Worm (Caenorhabditis elegans) whole organism, L1 larva: ENCODE data around the gene mes-1.
A peak's percentile ranks its signal among the peaks of the same experiment; 100 is the strongest.

Experiments
- Y116A8C.19 ChIP-seq: sonication (generic microtip); optimal IDR thresholded peaks from 2 replicates; lab custom pipeline; 2016; ENCODE audit warnings: missing compliant biosample characterization, missing genetic modification characterization, borderline replicate concordance
- alr-1 ChIP-seq: fragments of 200-800 bp; sonication (Bioruptor generic); optimal IDR thresholded peaks from 2 replicates; lab custom pipeline; 2018; ENCODE audit warnings: borderline replicate concordance, mild to moderate bottlenecking, missing genetic modification characterization, missing compliant biosample characterization
- aly-2 ChIP-seq: fragments of 150-350 bp; optimal IDR thresholded peaks from 2 replicates; lab custom pipeline; 2014; ENCODE audit warnings: missing biosample characterization, missing genetic modification characterization
- ama-1 ChIP-seq: fragments of 150-350 bp; optimal IDR thresholded peaks from 2 replicates; lab custom pipeline; 2014
- blmp-1 ChIP-seq: fragments of 150-350 bp; optimal IDR thresholded peaks from 2 replicates; lab custom pipeline; 2014; ENCODE audit warnings: missing biosample characterization, missing genetic modification characterization
- ceh-90 ChIP-seq: sonication (generic microtip); optimal IDR thresholded peaks from 2 replicates; lab custom pipeline; 2016; ENCODE audit warnings: missing genetic modification characterization, missing compliant biosample characterization
- dsc-1 ChIP-seq: sonication (generic microtip); optimal IDR thresholded peaks from 2 replicates; lab custom pipeline; 2016; ENCODE audit warnings: mild to moderate bottlenecking, missing genetic modification characterization, missing compliant biosample characterization
- efl-1 ChIP-seq, 4 experiments: fragments of 150-350 bp; optimal IDR thresholded peaks in 3 of 4; peaks in 1 of 4; 1 replicate in 1 of 4; 2 replicates in 3 of 4; lab custom pipeline; 2014; ENCODE audit warnings: missing biosample characterization in 2 of 4, missing genetic modification characterization in 2 of 4, missing genetic modification reagents in 2 of 4
- egl-27 ChIP-seq, 2 experiments: fragments of 150-350 bp in 1 of 2; sonication (generic microtip); optimal IDR thresholded peaks; 3 replicates each; lab custom pipeline; 2017 to 2018; ENCODE audit warnings: missing biosample characterization in 2 of 2, missing genetic modification characterization in 2 of 2, missing genetic modification reagents in 2 of 2
- elt-2 ChIP-seq: sonication (generic microtip); optimal IDR thresholded peaks from 2 replicates; lab custom pipeline; 2016; ENCODE audit warnings: missing genetic modification characterization, mild to moderate bottlenecking, inconsistent platforms, missing compliant biosample characterization, missing genetic modification reagents
- ets-5 ChIP-seq: fragments of 200-800 bp; sonication (Bioruptor generic); IDR thresholded peaks from 2 replicates; pipeline ENCODE4 v1.3.6; 2022; ENCODE audit warnings: missing genetic modification characterization, missing compliant biosample characterization
- fkh-8 ChIP-seq: sonication (generic microtip); optimal IDR thresholded peaks from 2 replicates; lab custom pipeline; 2016; ENCODE audit warnings: mild to moderate bottlenecking, missing genetic modification characterization, missing compliant biosample characterization
- fos-1 ChIP-seq: fragments of 150-350 bp; optimal IDR thresholded peaks from 2 replicates; lab custom pipeline; 2014; ENCODE audit warnings: missing biosample characterization, missing genetic modification characterization
- hlh-17 ChIP-seq: fragments of 200-800 bp; sonication (Bioruptor generic); optimal IDR thresholded peaks from 2 replicates; lab custom pipeline; 2018; ENCODE audit warnings: missing genetic modification characterization, mild to moderate bottlenecking, missing compliant biosample characterization, moderate library complexity, borderline replicate concordance
- hlh-4 ChIP-seq: sonication (generic microtip); optimal IDR thresholded peaks from 2 replicates; lab custom pipeline; 2016; ENCODE audit warnings: mild to moderate bottlenecking, missing genetic modification characterization, missing compliant biosample characterization
- hpl-2 ChIP-seq: fragments of 150-350 bp; optimal IDR thresholded peaks from 2 replicates; lab custom pipeline; 2014; ENCODE audit warnings: missing biosample characterization, missing genetic modification reagents, missing genetic modification characterization
- irx-1 ChIP-seq: sonication (generic microtip); optimal IDR thresholded peaks from 2 replicates; lab custom pipeline; 2016; ENCODE audit warnings: missing genetic modification characterization, missing compliant biosample characterization
- jun-1 ChIP-seq: fragments of 150-350 bp; optimal IDR thresholded peaks from 2 replicates; lab custom pipeline; 2014; ENCODE audit warnings: missing biosample characterization, missing genetic modification reagents, missing genetic modification characterization
- lin-13 ChIP-seq: fragments of 150-350 bp; optimal IDR thresholded peaks from 2 replicates; lab custom pipeline; 2014; ENCODE audit warnings: missing biosample characterization, missing genetic modification reagents, missing genetic modification characterization
- lin-14 ChIP-seq: fragments of 200-800 bp; sonication (Bioruptor generic); optimal IDR thresholded peaks from 2 replicates; lab custom pipeline; 2018; ENCODE audit warnings: mild to moderate bottlenecking, missing genetic modification characterization, moderate library complexity, missing compliant biosample characterization
- mdl-1 ChIP-seq, 2 experiments: fragments of 150-350 bp; optimal IDR thresholded peaks; 2 replicates each; lab custom pipeline; 2014 to 2017; ENCODE audit warnings: missing biosample characterization in 2 of 2, missing genetic modification characterization in 2 of 2, inconsistent platforms in 1 of 2
- nhr-19 ChIP-seq: fragments of 200-800 bp; sonication (Bioruptor generic); conservative IDR thresholded peaks from 2 replicates; pipeline ENCODE4 v1.3.6; 2022; ENCODE audit warnings: missing genetic modification characterization, missing compliant biosample characterization
- nhr-20 ChIP-seq: sonication (generic microtip); optimal IDR thresholded peaks from 2 replicates; lab custom pipeline; 2016; ENCODE audit warnings: mild to moderate bottlenecking, missing genetic modification characterization, missing compliant biosample characterization
- nhr-237 ChIP-seq: fragments of 150-350 bp; optimal IDR thresholded peaks from 2 replicates; lab custom pipeline; 2014; ENCODE audit warnings: missing biosample characterization, missing genetic modification characterization
- nhr-47 ChIP-seq: sonication (generic microtip); optimal IDR thresholded peaks from 2 replicates; lab custom pipeline; 2016; ENCODE audit warnings: mild to moderate bottlenecking, missing genetic modification characterization, moderate library complexity, missing compliant biosample characterization
- nhr-71 ChIP-seq: sonication (generic microtip); optimal IDR thresholded peaks from 2 replicates; lab custom pipeline; 2016; ENCODE audit warnings: mild to moderate bottlenecking, missing genetic modification characterization, moderate library complexity, missing compliant biosample characterization
- nhr-77 ChIP-seq: fragments of 150-350 bp; optimal IDR thresholded peaks from 2 replicates; lab custom pipeline; 2014; ENCODE audit warnings: missing biosample characterization, missing genetic modification characterization
- pax-3 ChIP-seq: fragments of 200-800 bp; sonication (Bioruptor generic); optimal IDR thresholded peaks from 2 replicates; lab custom pipeline; 2018; ENCODE audit warnings: mild to moderate bottlenecking, missing genetic modification characterization, moderate library complexity, missing compliant biosample characterization
- pqm-1 ChIP-seq: sonication (generic microtip); optimal IDR thresholded peaks from 3 replicates; lab custom pipeline; 2017; ENCODE audit warnings: missing biosample characterization, missing genetic modification characterization
- snpc-4 ChIP-seq: fragments of 150-350 bp; optimal IDR thresholded peaks from 2 replicates; lab custom pipeline; 2014; ENCODE audit warnings: missing biosample characterization, missing genetic modification characterization
- sptf-1 ChIP-seq: fragments of 150-350 bp; optimal IDR thresholded peaks from 2 replicates; lab custom pipeline; 2014; ENCODE audit warnings: missing biosample characterization, missing genetic modification characterization
- sup-37 ChIP-seq: fragments of 200-800 bp; sonication (Bioruptor generic); optimal IDR thresholded peaks from 2 replicates; lab custom pipeline; 2018; ENCODE audit warnings: mild to moderate bottlenecking, missing genetic modification characterization, missing compliant biosample characterization
- swsn-7 ChIP-seq: sonication (generic microtip); optimal IDR thresholded peaks from 2 replicates; lab custom pipeline; 2016; ENCODE audit warnings: missing genetic modification characterization, missing compliant biosample characterization
- ztf-4 ChIP-seq: fragments of 150-350 bp; optimal IDR thresholded peaks from 2 replicates; lab custom pipeline; 2014; ENCODE audit warnings: missing biosample characterization, missing genetic modification characterization

The mes-1 gene

ce11 chrX:11870393-11870792 is 13.1 kb downstream of the mes-1 start:
- peak; percentile 44 for TF ChIP-seq dsc-1 (tag; lab: Kevin White, UChicago)
- no peak for TF ChIP-seq nhr-20 (tag; lab: Kevin White, UChicago)
- TF ChIP-seq fkh-8 = peak; percentile 63
- TF ChIP-seq, all 84 proteins: peak for 2

ce11 chrX:11872210-11872609 is 14.9 kb downstream of the mes-1 start:
- TF ChIP-seq efl-1 (optimal IDR thresholded peaks at IDR 0.05; lab: Kevin White, UChicago) (no peak), efl-1 (GFP tag; optimal IDR thresholded peaks at IDR 0.05 in 1 of 2; lab: Kevin White, UChicago) (peak in 1 of 2 experiments; percentile 63), mdl-1 (tag; optimal IDR thresholded peaks at IDR 0.05; lab: Kevin White, UChicago) (no peak)

- TF ChIP-seq nhr-71 (tag; lab: Kevin White, UChicago) (peak; percentile 53), pax-3 (tag; lab: Kevin White, UChicago) (peak; percentile 25), nhr-19 (GFP tag; lab: Robert Waterston, UW) (no peak), fkh-8 (peak; percentile 25), nhr-237 (tag; lab: Kevin White, UChicago) (no peak), hlh-4 (tag; lab: Kevin White, UChicago) (peak; percentile 64)
These were observed 18.0 kb downstream of the mes-1 start, which contains the start of gene Y62H9A.1 for ce11 chrX:11875260-11875659. Y62H9A.1 (plus strand) TSS chrX:11875541.

- no peak for TF ChIP-seq efl-1 (optimal IDR thresholded peaks at IDR 0.05; lab: Kevin White, UChicago)
- TF ChIP-seq efl-1 (GFP tag; optimal IDR thresholded peaks at IDR 0.05 in 1 of 2; lab: Kevin White, UChicago) = peak in 1 of 2 experiments; percentile 45
- no peak for TF ChIP-seq sup-37 (GFP tag; lab: Kevin White, UChicago)
These were observed 20.8 kb downstream of the mes-1 start, which contains the start of gene Y62H9A.2 for ce11 chrX:11878109-11878508. Y62H9A.2 (minus strand) TSS chrX:11878209.

ce11 chrX:11879871-11880270 is 22.6 kb downstream of the mes-1 start, which contains the start of the genes Y62H9A.3 and Y62H9A.4:
Y62H9A.3 (minus strand) TSS chrX:11879971.
Y62H9A.4 (plus strand) TSS chrX:11880126.
- no peak for TF ChIP-seq swsn-7
- no peak for TF ChIP-seq elt-2
- TF ChIP-seq blmp-1 = no peak
- TF ChIP-seq egl-27 (tag; optimal IDR thresholded peaks at IDR 0.05; lab: Kevin White, UChicago) = no peak
- no peak for TF ChIP-seq hlh-17
- no peak for TF ChIP-seq hpl-2 (GFP tag; lab: Kevin White, UChicago)
- no peak for TF ChIP-seq jun-1 (tag; lab: Kevin White, UChicago)
- TF ChIP-seq ama-1 (lab: Kevin White, UChicago) = no peak
- no peak for TF ChIP-seq ets-5 (GFP tag; lab: Robert Waterston, UW)
- no peak for TF ChIP-seq sup-37 (GFP tag; lab: Kevin White, UChicago)
- TF ChIP-seq hlh-4 (tag; lab: Kevin White, UChicago) = no peak
- no peak for TF ChIP-seq nhr-77 (tag; lab: Kevin White, UChicago)
- TF ChIP-seq aly-2 (tag; lab: Kevin White, UChicago) = no peak
- TF ChIP-seq lin-14 (GFP tag; lab: Kevin White, UChicago) = no peak

- TF ChIP-seq dsc-1 (tag; lab: Kevin White, UChicago) = no peak
These were observed 25.5 kb downstream of the mes-1 start, which contains the start of the genes Y62H9A.5 and ule-5 for ce11 chrX:11882800-11883199. Y62H9A.5 (minus strand) TSS chrX:11882900. ule-5 (plus strand) TSS chrX:11883127.

- TF ChIP-seq ceh-90 (tag; lab: Kevin White, UChicago) = no peak
These were observed 28.3 kb downstream of the mes-1 start, which contains the start of gene Y62H9A.7 for ce11 chrX:11885577-11885976. Y62H9A.7 (minus strand) TSS chrX:11885677.

- TF ChIP-seq sptf-1 (tag; lab: Kevin White, UChicago) (no peak), hpl-2 (GFP tag; lab: Kevin White, UChicago) (no peak), nhr-71 (tag; lab: Kevin White, UChicago) (no peak), nhr-47 (no peak), pqm-1 (no peak), ceh-90 (tag; lab: Kevin White, UChicago) (no peak), irx-1 (tag; lab: Kevin White, UChicago) (no peak), egl-27 (tag; optimal IDR thresholded peaks at IDR 0.05; lab: Kevin White, UChicago) (no peak), alr-1 (tag; lab: Kevin White, UChicago) (no peak), snpc-4 (tag; lab: Kevin White, UChicago) (no peak), sup-37 (GFP tag; lab: Kevin White, UChicago) (no peak), fos-1 (tag; lab: Kevin White, UChicago) (no peak), Y116A8C.19 (tag; lab: Kevin White, UChicago) (no peak), lin-13 (GFP tag; lab: Kevin White, UChicago) (no peak), ztf-4 (tag; lab: Kevin White, UChicago) (no peak)
These were observed 35.0 kb downstream of the mes-1 start, which contains the start of gene Y62H9A.8 for ce11 chrX:11892328-11892727. Y62H9A.8 (minus strand) TSS chrX:11892428.
